Worm (Caenorhabditis elegans) whole organism, L3 larva: Measurements from ENCODE around the gene M195.2.

Experiments
- ama-1 ChIP-seq: fragments of 150-350 bp; optimal IDR thresholded peaks from 2 replicates; lab custom pipeline; 2018
- pha-4 ChIP-seq: fragments of 150-350 bp; optimal IDR thresholded peaks from 2 replicates; lab custom pipeline; 2014; ENCODE audit warnings: missing biosample characterization, missing genetic modification reagents, missing genetic modification characterization

DNA sequence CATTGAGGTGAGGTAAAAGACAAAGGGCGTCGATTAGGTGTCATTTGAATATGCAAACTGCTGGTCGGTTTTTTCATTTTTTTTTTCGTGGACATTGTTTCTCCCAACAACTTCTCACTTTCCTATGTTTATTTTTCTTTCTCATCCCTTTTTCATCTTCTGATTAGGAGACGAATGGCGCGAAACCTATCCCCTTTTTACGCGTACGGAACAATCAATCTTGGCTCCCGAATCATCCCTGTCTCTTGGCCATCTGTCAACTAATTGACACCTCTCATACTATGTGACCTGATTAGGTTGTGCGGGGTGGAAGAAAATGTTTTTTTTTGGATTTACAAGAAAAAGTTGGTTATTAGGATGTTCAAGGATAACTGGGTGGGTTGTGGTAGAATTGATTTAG lies 15.8 kb upstream of the M195.2 start:
- no peak for TF ChIP-seq pha-4 (tag; lab: Kevin White, UChicago)
- TF ChIP-seq ama-1 (lab: Kevin White, UChicago): no peak
